Fruit fly (Drosophila melanogaster) whole organism: ENCODE measurements around the gene Ccz1.

Experiments
- CG8478 ChIP-seq: fragments of >200 bp; optimal IDR thresholded peaks from 2 replicates; lab custom pipeline; 2018; ENCODE audit warnings: inconsistent platforms
- Dll ChIP-seq: fragments of >200 bp; optimal IDR thresholded peaks from 2 replicates; lab custom pipeline; 2017
- EcR ChIP-seq, 2 experiments: fragments of >200 bp; optimal IDR thresholded peaks; 2 replicates each; lab custom pipeline; 2017; ENCODE audit warnings: missing biosample characterization in 2 of 2, missing genetic modification characterization in 2 of 2, missing genetic modification reagents in 2 of 2
- pan ChIP-seq: fragments of >200 bp; optimal IDR thresholded peaks from 2 replicates; lab custom pipeline; 2017
- psq ChIP-seq: fragments of >200 bp; optimal IDR thresholded peaks from 2 replicates; lab custom pipeline; 2017
- usp ChIP-seq: fragments of >200 bp; optimal IDR thresholded peaks from 2 replicates; lab custom pipeline; 2017; ENCODE audit warnings: missing biosample characterization, missing genetic modification characterization, mixed read lengths

Ccz1 gene

DNA sequence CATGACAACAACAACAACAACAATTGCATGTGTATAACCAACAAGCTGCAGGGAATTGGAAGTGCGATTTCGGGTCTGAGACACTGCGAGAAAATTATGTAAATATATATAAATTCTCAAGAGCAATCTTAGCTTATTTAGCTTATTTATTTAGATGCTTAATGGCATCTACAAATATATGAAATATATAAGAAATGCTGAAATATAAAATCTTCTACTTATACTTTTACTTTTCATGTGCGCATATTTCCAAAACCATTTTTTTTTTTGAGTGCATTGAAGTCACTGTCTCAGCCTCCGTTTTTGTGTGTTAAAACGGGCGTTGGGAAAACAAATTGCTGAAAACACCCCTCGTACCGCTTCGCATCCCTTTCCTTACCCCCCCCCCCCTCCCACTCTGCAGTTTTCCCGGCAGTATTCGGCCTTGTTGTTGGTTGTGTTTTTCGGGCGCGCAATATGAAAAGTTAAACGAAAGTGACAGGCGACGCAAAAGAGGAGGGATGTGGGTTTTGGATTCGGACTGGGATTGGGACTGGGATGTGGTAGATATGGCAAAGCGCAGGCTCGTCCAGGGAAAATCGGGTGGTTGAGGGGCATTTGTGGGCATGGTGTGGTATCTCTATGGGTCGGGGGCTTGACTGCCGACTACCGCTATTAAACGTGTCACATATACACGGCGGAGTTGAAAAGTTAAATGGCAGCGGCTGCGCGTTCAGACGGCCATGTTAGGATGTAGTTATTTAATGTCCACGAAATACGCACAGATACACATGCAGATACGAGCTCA is 43.6 kb downstream of the Ccz1 start:
- TF ChIP-seq pan (lab: Kevin White, UChicago) (no peak), CG8478 (lab: Kevin White, UChicago) (no peak), psq (lab: Kevin White, UChicago) (no peak), Dll (lab: Kevin White, UChicago) (no peak), usp (GFP tag; lab: Kevin White, UChicago) (no peak), EcR (GFP tag; optimal IDR thresholded peaks at IDR 0.05; lab: Kevin White, UChicago) (no peak)

DNA sequence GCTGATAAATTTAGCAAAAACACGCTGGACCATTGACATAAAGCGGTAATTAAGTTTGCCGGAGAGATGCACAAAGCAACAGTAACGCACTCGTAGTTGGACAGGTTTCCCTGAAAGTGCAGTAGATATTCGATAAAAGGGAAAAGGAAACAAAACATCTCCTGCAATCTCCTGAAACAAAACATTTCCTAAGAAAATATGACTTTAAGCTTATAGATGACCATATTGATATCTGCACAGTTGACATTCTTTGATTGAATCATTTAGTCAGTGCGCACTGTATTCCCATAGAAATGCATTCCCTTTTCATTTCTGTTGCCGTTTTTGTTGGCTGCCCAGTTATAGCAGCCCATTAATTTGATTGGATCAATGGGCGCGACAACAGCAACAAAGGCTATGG is 46.1 kb downstream of the Ccz1 start:
- TF ChIP-seq Dll (lab: Kevin White, UChicago) (no peak), usp (GFP tag; lab: Kevin White, UChicago) (no peak), CG8478 (lab: Kevin White, UChicago) (no peak), psq (lab: Kevin White, UChicago) (no peak), pan (lab: Kevin White, UChicago) (no peak), EcR (GFP tag; optimal IDR thresholded peaks at IDR 0.05; lab: Kevin White, UChicago) (no peak)

DNA sequence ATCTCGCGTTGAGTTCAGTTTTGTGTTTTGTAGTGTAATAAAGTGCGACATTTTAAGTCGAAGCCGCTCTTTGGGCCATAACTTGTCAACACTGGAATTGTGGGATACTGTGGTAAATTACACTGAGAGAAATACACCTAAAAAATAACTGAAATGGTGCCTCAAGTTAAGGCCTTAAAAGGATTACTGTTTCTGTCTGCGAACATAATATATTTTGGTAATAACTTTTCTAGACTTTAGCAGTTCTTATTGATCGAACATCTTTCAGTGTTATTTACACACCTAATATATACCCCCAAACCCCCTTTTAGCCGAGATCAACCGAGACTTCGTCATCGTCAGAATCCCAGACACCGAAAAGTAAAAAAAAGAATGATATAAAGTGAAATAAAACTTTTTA is 47.1 kb downstream of the Ccz1 start:
- no peak for TF ChIP-seq usp (GFP tag; lab: Kevin White, UChicago)
- no peak for TF ChIP-seq pan (lab: Kevin White, UChicago)
- TF ChIP-seq Dll (lab: Kevin White, UChicago) = no peak
- TF ChIP-seq EcR (GFP tag; optimal IDR thresholded peaks at IDR 0.05; lab: Kevin White, UChicago) = no peak
- TF ChIP-seq CG8478 (lab: Kevin White, UChicago) = no peak
- TF ChIP-seq psq (lab: Kevin White, UChicago) = no peak

- TF ChIP-seq psq (lab: Kevin White, UChicago) = no peak
- TF ChIP-seq CG8478 (lab: Kevin White, UChicago) = no peak
- no peak for TF ChIP-seq pan (lab: Kevin White, UChicago)
- no peak for TF ChIP-seq Dll (lab: Kevin White, UChicago)
- no peak for TF ChIP-seq EcR (GFP tag; optimal IDR thresholded peaks at IDR 0.05; lab: Kevin White, UChicago)
- TF ChIP-seq usp (GFP tag; lab: Kevin White, UChicago) = no peak
These were observed 47.9 kb downstream of the Ccz1 start for dm6 chr3L:3851048-3851447.

DNA sequence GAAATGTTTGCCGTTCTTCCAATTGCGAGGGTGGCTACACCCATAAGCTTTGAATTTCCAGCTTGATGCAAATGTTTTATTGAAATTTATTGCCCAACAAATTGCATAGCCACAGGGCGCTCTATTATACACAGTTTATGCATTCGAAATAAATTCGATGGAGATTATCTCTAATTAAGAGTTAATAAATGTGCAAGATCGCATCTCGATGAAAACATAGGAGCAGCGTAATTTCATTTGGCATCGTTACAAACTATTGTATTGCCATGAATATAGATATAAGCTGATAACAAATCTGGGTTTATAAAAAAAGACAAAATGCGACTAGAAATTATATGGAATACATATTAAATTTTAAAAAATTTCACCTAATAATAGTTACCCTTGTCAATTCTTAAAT is 48.5 kb downstream of the Ccz1 start:
- no peak for TF ChIP-seq EcR (GFP tag; optimal IDR thresholded peaks at IDR 0.05; lab: Kevin White, UChicago)
- no peak for TF ChIP-seq psq (lab: Kevin White, UChicago)
- no peak for TF ChIP-seq CG8478 (lab: Kevin White, UChicago)
- TF ChIP-seq pan (lab: Kevin White, UChicago) = no peak
- TF ChIP-seq Dll (lab: Kevin White, UChicago) = no peak
- no peak for TF ChIP-seq usp (GFP tag; lab: Kevin White, UChicago)

DNA sequence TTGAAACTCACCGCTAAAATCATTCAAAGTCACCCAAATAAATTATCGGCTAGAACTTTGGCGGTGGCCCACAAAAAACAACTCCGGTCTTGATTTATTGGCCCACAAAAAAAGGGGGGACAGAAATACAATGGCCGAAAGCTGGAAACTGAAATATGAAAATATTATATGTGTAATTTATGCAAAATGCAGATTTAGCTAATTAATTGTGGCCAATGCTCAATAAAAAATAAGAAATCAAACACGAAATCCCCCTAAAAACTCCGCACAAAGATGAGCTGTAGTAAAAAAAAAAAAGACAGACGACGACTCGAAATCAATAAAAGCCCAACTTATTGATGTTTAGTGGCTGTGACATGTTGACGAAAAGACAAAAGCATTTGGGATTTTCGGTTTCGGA is 49.2 kb downstream of the Ccz1 start:
- no peak for TF ChIP-seq CG8478 (lab: Kevin White, UChicago)
- no peak for TF ChIP-seq pan (lab: Kevin White, UChicago)
- TF ChIP-seq psq (lab: Kevin White, UChicago) = no peak
- no peak for TF ChIP-seq EcR (GFP tag; optimal IDR thresholded peaks at IDR 0.05; lab: Kevin White, UChicago)
- no peak for TF ChIP-seq Dll (lab: Kevin White, UChicago)
- no peak for TF ChIP-seq usp (GFP tag; lab: Kevin White, UChicago)

DNA sequence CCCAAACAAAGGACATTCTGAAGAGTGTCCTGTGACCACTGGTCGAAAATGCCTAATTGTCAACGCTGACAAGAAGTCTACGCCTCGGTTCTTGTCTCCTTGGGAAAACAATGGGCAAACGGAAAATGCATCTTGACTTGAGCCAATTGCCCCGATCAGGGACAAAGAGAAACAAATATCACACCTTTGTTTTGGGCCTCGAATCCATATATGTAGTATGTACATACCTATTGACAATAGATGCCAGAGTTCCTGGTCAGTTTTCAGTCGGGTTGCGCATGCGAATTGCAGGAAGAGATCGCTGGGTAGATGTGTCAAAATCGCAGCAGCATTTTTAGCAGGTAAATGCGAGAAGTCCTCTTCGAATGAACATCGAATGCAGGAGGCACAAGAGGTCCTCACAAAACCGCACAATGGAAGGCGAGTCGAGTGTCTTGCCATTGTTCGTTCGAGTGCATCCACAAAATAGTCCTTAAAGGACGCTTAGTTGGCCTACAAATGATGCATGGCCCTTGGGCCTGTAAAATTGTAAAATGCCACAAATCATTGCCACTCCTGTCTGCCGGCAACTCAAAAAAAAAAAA is 50.2 kb downstream of the Ccz1 start:
- no peak for TF ChIP-seq CG8478 (lab: Kevin White, UChicago)

DNA sequence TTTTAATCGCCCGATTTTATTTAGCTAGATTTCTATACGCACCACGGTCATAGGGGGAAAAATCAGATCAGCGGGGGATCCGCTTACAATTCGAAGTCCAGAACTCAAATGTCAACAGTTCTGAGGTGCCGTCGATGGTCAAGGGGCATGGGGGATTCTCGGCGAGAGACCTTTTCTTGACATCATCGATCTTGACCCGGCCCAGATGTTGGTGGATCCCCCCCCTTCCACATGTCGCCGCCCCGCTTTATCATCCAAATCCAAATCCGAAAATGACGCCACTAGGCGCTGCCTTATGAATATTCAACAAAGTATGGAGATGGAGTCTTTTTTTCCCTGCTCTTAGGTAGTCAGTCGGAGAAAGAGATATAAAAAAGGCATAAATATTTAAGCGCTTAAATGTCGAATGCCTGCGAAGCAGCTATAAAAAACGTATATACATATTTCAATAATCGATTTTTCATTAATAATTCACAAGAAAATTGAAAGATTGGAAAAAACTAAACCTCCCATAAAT is 51.1 kb downstream of the Ccz1 start:
- TF ChIP-seq Dll (lab: Kevin White, UChicago) (no peak), CG8478 (lab: Kevin White, UChicago) (no peak), psq (lab: Kevin White, UChicago) (no peak), pan (lab: Kevin White, UChicago) (no peak), usp (GFP tag; lab: Kevin White, UChicago) (no peak), EcR (GFP tag; optimal IDR thresholded peaks at IDR 0.05; lab: Kevin White, UChicago) (no peak)
